Worm (Caenorhabditis elegans): Measurements from ENCODE around the gene F56C3.1.

ce11 chrX:1420524-1420923 is 33.4 kb downstream of the F56C3.1 start:
- TF ChIP-seq ama-1 (optimal IDR thresholded peaks at IDR 0.05) (no peak), scrt-1 (GFP tag; IDR thresholded peaks at IDR 0.05) (no peak), ceh-36 (tag; optimal IDR thresholded peaks at IDR 0.05) (no peak), flt-1 (GFP tag; IDR thresholded peaks at IDR 0.05) (no peak), ets-7 (tag; optimal IDR thresholded peaks at IDR 0.05) (no peak), sea-1 (GFP tag; conservative IDR thresholded peaks at IDR 0.05) (no peak), tra-4 (tag; optimal IDR thresholded peaks at IDR 0.05) (no peak), hnd-1 (tag; optimal IDR thresholded peaks at IDR 0.05) (no peak), F13C5.2 (tag; optimal IDR thresholded peaks at IDR 0.05) (no peak)

Data from whole organism, early embryonic.